Fruit fly (Drosophila melanogaster): ENCODE measurements around the gene Rbp1.

Gene Rbp1

DNA sequence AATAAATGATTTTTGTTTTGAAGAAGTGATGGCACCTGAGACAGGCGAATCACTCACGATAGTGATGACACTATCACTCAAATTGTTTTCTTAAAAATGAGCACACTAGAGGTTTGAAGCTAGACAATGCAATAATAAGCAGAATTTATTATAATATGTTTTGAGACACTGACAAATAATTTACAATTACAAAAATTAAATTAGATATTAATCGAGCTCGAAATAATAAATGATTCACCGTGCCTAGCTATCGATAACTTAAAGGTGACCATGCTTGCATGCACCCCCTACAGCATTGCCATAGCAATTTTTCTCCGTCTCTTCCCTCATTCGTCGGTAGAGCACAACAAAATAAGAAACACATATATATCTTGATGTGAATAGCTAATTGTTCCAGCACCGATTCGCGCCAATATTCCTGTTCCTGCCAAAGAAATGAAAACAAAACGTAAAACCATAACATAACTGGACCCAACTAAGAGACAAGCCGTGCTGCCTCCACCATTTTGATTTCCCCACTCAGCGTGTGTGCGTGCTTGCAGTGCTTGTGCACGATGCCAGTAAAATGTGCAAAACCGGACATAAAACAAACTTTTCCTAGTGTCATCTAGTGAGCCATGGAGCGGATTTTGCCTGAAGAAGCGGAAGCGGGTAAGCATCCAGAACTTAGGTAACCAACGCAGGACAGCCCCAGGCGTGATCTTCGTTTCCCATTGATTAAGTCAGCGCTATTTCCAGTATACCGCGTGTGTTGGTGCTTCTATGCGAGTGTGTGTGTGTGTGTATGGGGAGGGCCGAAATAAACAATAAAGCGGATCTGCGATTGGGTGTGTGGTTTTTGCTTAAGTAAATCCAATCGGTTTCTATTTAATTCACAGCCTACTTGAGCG is 23.0 kb upstream of the Rbp1 start, which contains the start of the genes MED7 and Cap-H2:
MED7 (minus strand) TSS at position 67 of the 890 bp plus-strand sequence.
Cap-H2 (plus strand) TSS at position 345 of the 890 bp plus-strand sequence.
- TF ChIP-seq CG10631 (GFP tag; optimal IDR thresholded peaks at IDR 0.05) (peak; percentile 72), CG11762 (GFP tag; optimal IDR thresholded peaks at IDR 0.05; ENCODE audit: insufficient read depth) (peak; percentile 33), dsx (GFP tag; optimal IDR thresholded peaks at IDR 0.05; ENCODE audit: poor library complexity, severe bottlenecking) (no peak), eg (GFP tag; IDR thresholded peaks at IDR 0.05) (peak; percentile 61; the same call in 1 of the 3 replicates), CG8119 (GFP tag; IDR thresholded peaks at IDR 0.05) (peak; percentile 44; the same call in 1 of the 3 replicates), fd59A (GFP tag; optimal IDR thresholded peaks at IDR 0.05) (no peak), svp (GFP tag) (no peak), CG31627 (GFP tag; optimal IDR thresholded peaks at IDR 0.05) (peak; percentile 82), Hr39 (GFP tag; optimal IDR thresholded peaks at IDR 0.05) (peak; percentile 80), CG11902 (GFP tag; optimal IDR thresholded peaks at IDR 0.05) (peak; percentile 63), lz (GFP tag; optimal IDR thresholded peaks at IDR 0.05) (peak; percentile 81), CG11294 (GFP tag; IDR thresholded peaks at IDR 0.05) (peak; percentile 61), Eip93F (GFP tag; optimal IDR thresholded peaks at IDR 0.05) (no peak), CG3919 (GFP tag; optimal IDR thresholded peaks at IDR 0.05) (no peak), vri (GFP tag; optimal IDR thresholded peaks at IDR 0.05) (peak; percentile 55), net (GFP tag; optimal IDR thresholded peaks at IDR 0.05) (no peak), Hr4 (GFP tag; optimal IDR thresholded peaks at IDR 0.05) (peak; percentile 78), CG4318 (GFP tag; optimal IDR thresholded peaks at IDR 0.05) (no peak), Sox102F (GFP tag; optimal IDR thresholded peaks at IDR 0.05) (peak; percentile 66), CG9139 (GFP tag; optimal IDR thresholded peaks at IDR 0.05) (no peak), spab (GFP tag; optimal IDR thresholded peaks at IDR 0.05) (no peak), Ets21C (GFP tag; optimal IDR thresholded peaks at IDR 0.05) (peak; percentile 70), acj6 (GFP tag; optimal IDR thresholded peaks at IDR 0.05) (peak; percentile 79), CG7368 (GFP tag; optimal IDR thresholded peaks at IDR 0.05) (peak; percentile 54), cyc (GFP tag; optimal IDR thresholded peaks at IDR 0.05) (peak; percentile 77), pdm3 (GFP tag; optimal IDR thresholded peaks at IDR 0.05) (peak; percentile 76), Gug (GFP tag; IDR thresholded peaks at IDR 0.05) (peak; percentile 65), Ets96B (tag; optimal IDR thresholded peaks at IDR 0.05) (peak; percentile 60), CG6792 (GFP tag; optimal IDR thresholded peaks at IDR 0.05) (no peak), fd85E (GFP tag; optimal IDR thresholded peaks at IDR 0.05) (no peak), Eip75B (GFP tag; optimal IDR thresholded peaks at IDR 0.05) (peak; percentile 77), CG6808 (GFP tag; optimal IDR thresholded peaks at IDR 0.05) (no peak), topi (GFP tag; optimal IDR thresholded peaks at IDR 0.05) (peak; percentile 83), CG6854 (GFP tag; optimal IDR thresholded peaks at IDR 0.05) (no peak), Blimp-1 (GFP tag; optimal IDR thresholded peaks at IDR 0.05) (no peak), CG8632 (GFP tag; optimal IDR thresholded peaks at IDR 0.05) (no peak), ss (GFP tag; optimal IDR thresholded peaks at IDR 0.05) (no peak), CG34406 (GFP tag; optimal IDR thresholded peaks at IDR 0.05) (peak; percentile 50), Eip78C (GFP tag) (peak; percentile 94), Met (GFP tag; optimal IDR thresholded peaks at IDR 0.05) (no peak), CG8319 (GFP tag; optimal IDR thresholded peaks at IDR 0.05) (no peak), CG3032 (tag; optimal IDR thresholded peaks at IDR 0.05) (no peak), CG16779 (tag; optimal IDR thresholded peaks at IDR 0.05) (no peak), Sox15 (GFP tag; optimal IDR thresholded peaks at IDR 0.05) (peak; percentile 62), Smox (GFP tag; optimal IDR thresholded peaks at IDR 0.05) (peak; percentile 80), dac (GFP tag; optimal IDR thresholded peaks at IDR 0.05) (no peak), achi (GFP tag; optimal IDR thresholded peaks at IDR 0.05) (peak; percentile 58), OdsH (GFP tag; optimal IDR thresholded peaks at IDR 0.05) (peak; percentile 76), Hr38 (GFP tag; optimal IDR thresholded peaks at IDR 0.05) (no peak), CG1621 (tag; optimal IDR thresholded peaks at IDR 0.05) (no peak), Sox14 (GFP tag; optimal IDR thresholded peaks at IDR 0.05) (peak; percentile 76)

All from whole organism, prepupa.